Fruit fly (Drosophila melanogaster) whole organism, pupa: Measurements from ENCODE around the gene CG5697.

Experiments used
- CG14655 ChIP-seq: fragments of 200-800 bp; sonication (Bioruptor generic); optimal IDR thresholded peaks from 3 replicates; lab custom pipeline; 2017; ENCODE audit warnings: mild to moderate bottlenecking, missing biosample characterization, missing genetic modification reagents, missing genetic modification characterization
- CG32121 ChIP-seq: fragments of 200-800 bp; sonication (Bioruptor generic); IDR thresholded peaks from 2 replicates; pipeline ENCODE4 v1.3.6; 2022; ENCODE audit warnings: missing biosample characterization, missing genetic modification characterization
- CG34367 ChIP-seq: fragments of 200-800 bp; sonication (Bioruptor generic); optimal IDR thresholded peaks from 2 replicates; lab custom pipeline; 2018; ENCODE audit warnings: missing biosample characterization, mild to moderate bottlenecking, missing genetic modification characterization
- CG4496 ChIP-seq: fragments of 200-800 bp; sonication (Bioruptor generic); IDR thresholded peaks from 3 replicates; pipeline ENCODE4 v1.3.6; 2022; ENCODE audit warnings: missing biosample characterization, missing genetic modification characterization
- EcR ChIP-seq: fragments of 200-800 bp; sonication (Bioruptor generic); optimal IDR thresholded peaks from 3 replicates; lab custom pipeline; 2019; ENCODE audit warnings: missing biosample characterization, missing genetic modification characterization, mild to moderate bottlenecking, moderate library complexity, missing genetic modification reagents

The CG5697 gene

dm6 chr3R:21065696-21066080 lies 49.9 kb downstream of the CG5697 start:
- no peak for TF ChIP-seq CG34367
- no peak for TF ChIP-seq CG14655 (GFP tag; lab: Kevin White, UChicago)
- TF ChIP-seq CG32121 (GFP tag; lab: Robert Waterston, UW), result peak; percentile 48
- no peak for TF ChIP-seq EcR
- peak; percentile 46; the same call in 2 of the 3 replicates for TF ChIP-seq CG4496
